Worm (Caenorhabditis elegans): Measurements from ENCODE around the gene affl-1.
A peak's percentile ranks its signal among the peaks of the same experiment; 100 is the strongest.

The affl-1 gene

ce11 chrIII:471644-472401, 31.8 kb downstream of the affl-1 start, which contains the start of the genes magu-1 and nemp-1:
Gene magu-1, minus strand, starts transcription at chrIII:471702.
Gene nemp-1, plus strand, starts transcription at chrIII:472317.
- TF ChIP-seq him-1 (tag; optimal IDR thresholded peaks at IDR 0.05), result no peak
- TF ChIP-seq W03F9.2 (tag; optimal IDR thresholded peaks at IDR 0.05), result peak; percentile 21
- TF ChIP-seq dao-5 (tag; optimal IDR thresholded peaks at IDR 0.05), result no peak

ce11 chrIII:475154-475553, 35.1 kb downstream of the affl-1 start, which contains the start of gene mat-3:
Gene mat-3, plus strand, starts transcription at chrIII:475454.
- TF ChIP-seq W03F9.2 (tag; optimal IDR thresholded peaks at IDR 0.05) (no peak), dao-5 (tag; optimal IDR thresholded peaks at IDR 0.05) (no peak), him-1 (tag; optimal IDR thresholded peaks at IDR 0.05) (no peak)

ce11 chrIII:481259-481658, 41.2 kb downstream of the affl-1 start:
- TF ChIP-seq W03F9.2 (tag; optimal IDR thresholded peaks at IDR 0.05), result no peak
- TF ChIP-seq him-1 (tag; optimal IDR thresholded peaks at IDR 0.05), result no peak
- no peak for TF ChIP-seq dao-5 (tag; optimal IDR thresholded peaks at IDR 0.05)

- TF ChIP-seq W03F9.2 (tag; optimal IDR thresholded peaks at IDR 0.05) (no peak), him-1 (tag; optimal IDR thresholded peaks at IDR 0.05) (no peak), dao-5 (tag; optimal IDR thresholded peaks at IDR 0.05) (no peak)
Measured at ce11 chrIII:482739-483138, 42.7 kb downstream of the affl-1 start.

ce11 chrIII:483556-483955, 43.5 kb downstream of the affl-1 start, which contains the start of gene F10C5.3:
Gene F10C5.3, plus strand, starts transcription at chrIII:483868.
- no peak for TF ChIP-seq W03F9.2 (tag; optimal IDR thresholded peaks at IDR 0.05)
- TF ChIP-seq dao-5 (tag; optimal IDR thresholded peaks at IDR 0.05), result no peak
- no peak for TF ChIP-seq him-1 (tag; optimal IDR thresholded peaks at IDR 0.05)

- TF ChIP-seq W03F9.2 (tag; optimal IDR thresholded peaks at IDR 0.05), result no peak
Measured at ce11 chrIII:486077-486597, 46.1 kb downstream of the affl-1 start, which contains the start of gene nlp-32. Gene nlp-32, minus strand, starts transcription at chrIII:486547.

ce11 chrIII:488464-488863, 48.4 kb downstream of the affl-1 start, which contains the start of gene F30H5.5:
Gene F30H5.5, plus strand, starts transcription at chrIII:488764.
- TF ChIP-seq dao-5 (tag; optimal IDR thresholded peaks at IDR 0.05) (no peak), him-1 (tag; optimal IDR thresholded peaks at IDR 0.05) (no peak), W03F9.2 (tag; optimal IDR thresholded peaks at IDR 0.05) (no peak)

- TF ChIP-seq him-1 (tag; optimal IDR thresholded peaks at IDR 0.05), result no peak
- no peak for TF ChIP-seq W03F9.2 (tag; optimal IDR thresholded peaks at IDR 0.05)
- TF ChIP-seq dao-5 (tag; optimal IDR thresholded peaks at IDR 0.05), result no peak
Measured at ce11 chrIII:491090-491597, 51.1 kb downstream of the affl-1 start, which contains the start of gene unc-45. Gene unc-45, plus strand, starts transcription at chrIII:491547.
